Fruit fly (Drosophila melanogaster): ENCODE measurements around the gene Muc68D.

Gene Muc68D

DNA sequence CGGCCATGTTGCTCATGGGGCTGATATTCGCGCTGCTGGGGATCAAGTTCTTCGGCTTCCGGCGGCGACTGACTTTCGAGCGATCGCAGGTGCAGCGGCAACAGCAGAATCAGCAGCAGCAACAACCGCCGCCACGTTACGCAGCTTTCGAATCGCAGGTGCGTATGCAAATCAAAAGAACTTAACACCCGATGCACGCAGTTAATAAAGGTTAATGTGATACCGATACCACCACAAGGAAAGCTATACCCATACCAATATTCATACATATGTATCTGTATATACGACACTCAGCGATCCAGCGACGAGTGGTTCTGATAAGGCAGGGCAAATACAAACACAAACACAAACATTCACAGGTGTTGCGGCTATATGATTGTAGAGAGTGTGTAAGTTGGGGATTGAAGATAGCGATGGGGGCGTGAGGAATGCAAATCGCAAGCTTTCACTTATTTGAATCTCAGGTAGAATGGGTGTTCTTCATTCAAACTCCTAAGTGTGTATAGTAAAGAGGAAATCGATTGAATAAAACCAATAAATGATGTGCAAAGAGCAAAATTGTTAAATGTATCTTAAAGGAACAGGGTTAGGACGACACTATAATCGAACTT lies 5.5 kb upstream of the Muc68D start:
- TF ChIP-seq CG10631 (GFP tag; optimal IDR thresholded peaks at IDR 0.05) = no peak
- TF ChIP-seq vri (GFP tag; optimal IDR thresholded peaks at IDR 0.05) = peak; percentile 41
- peak; percentile 87 for TF ChIP-seq svp (GFP tag)

DNA sequence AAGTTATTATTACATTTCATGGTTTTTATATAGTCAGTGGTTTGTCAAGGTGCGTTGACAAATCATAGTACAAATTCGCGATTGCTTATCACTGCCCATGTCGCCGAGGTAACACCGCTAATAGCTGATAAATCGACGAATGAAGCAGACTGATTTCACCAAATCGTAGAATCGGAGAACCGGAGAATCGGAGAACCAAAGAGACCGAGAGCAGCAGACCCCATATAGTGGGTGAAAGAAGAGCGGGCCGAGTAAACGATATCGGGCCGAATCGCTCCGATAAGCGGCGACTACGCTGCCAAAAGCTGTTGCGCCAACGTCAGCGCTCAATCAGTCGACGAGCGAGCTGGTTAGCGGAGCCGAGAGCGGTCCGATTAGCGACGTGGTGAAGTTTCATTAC lies 4.8 kb upstream of the Muc68D start, which contains the start of gene CG14131:
TSS of gene CG14131 (plus strand) at position 343 of the 400 bp plus-strand sequence.
- TF ChIP-seq vri (GFP tag; optimal IDR thresholded peaks at IDR 0.05) = peak; percentile 78
- TF ChIP-seq CG3919 (GFP tag; optimal IDR thresholded peaks at IDR 0.05) = no peak
- no peak for TF ChIP-seq CG8632 (GFP tag; optimal IDR thresholded peaks at IDR 0.05)
- peak; percentile 17 for TF ChIP-seq Sox14 (GFP tag; optimal IDR thresholded peaks at IDR 0.05)
- no peak for TF ChIP-seq dac (GFP tag; optimal IDR thresholded peaks at IDR 0.05)

DNA sequence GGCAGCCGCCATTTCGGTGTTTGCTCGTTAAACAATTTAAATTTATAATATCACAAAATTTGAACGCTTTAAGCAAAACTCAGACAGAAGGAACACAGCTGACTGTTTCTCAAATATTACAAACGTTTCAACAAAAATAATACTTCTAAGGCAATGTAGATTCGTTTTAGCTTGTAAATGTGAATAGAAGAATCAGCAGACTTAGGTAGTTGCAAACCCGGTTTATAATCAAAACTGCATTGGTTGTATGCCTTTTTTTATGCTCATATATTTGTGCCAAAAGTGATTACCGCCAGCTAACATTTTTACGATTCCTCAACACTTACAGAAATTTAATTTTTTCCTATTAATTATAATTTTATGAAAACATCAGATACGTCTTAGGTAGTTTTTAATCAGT lies 2.4 kb upstream of the Muc68D start, which contains the start of gene Tim13:
TSS of gene Tim13 (minus strand) at position 101 of the 400 bp plus-strand sequence.
- no peak for TF ChIP-seq Eip75B (GFP tag; optimal IDR thresholded peaks at IDR 0.05)
- TF ChIP-seq fd85E (GFP tag; optimal IDR thresholded peaks at IDR 0.05) = no peak
- TF ChIP-seq CG9139 (GFP tag; optimal IDR thresholded peaks at IDR 0.05) = no peak
- no peak for TF ChIP-seq Hr39 (GFP tag; optimal IDR thresholded peaks at IDR 0.05)
- TF ChIP-seq CG8119 (GFP tag; IDR thresholded peaks at IDR 0.05) = no peak
- TF ChIP-seq fd59A (GFP tag; optimal IDR thresholded peaks at IDR 0.05) = no peak
- TF ChIP-seq cyc (GFP tag; optimal IDR thresholded peaks at IDR 0.05) = no peak
- no peak for TF ChIP-seq acj6 (GFP tag; optimal IDR thresholded peaks at IDR 0.05)
- no peak for TF ChIP-seq Sox14 (GFP tag; optimal IDR thresholded peaks at IDR 0.05)
- no peak for TF ChIP-seq dsx (GFP tag; optimal IDR thresholded peaks at IDR 0.05; ENCODE audit: poor library complexity, severe bottlenecking)
- no peak for TF ChIP-seq CG6854 (GFP tag; optimal IDR thresholded peaks at IDR 0.05)
- no peak for TF ChIP-seq CG6163 (GFP tag; IDR thresholded peaks at IDR 0.05)

DNA sequence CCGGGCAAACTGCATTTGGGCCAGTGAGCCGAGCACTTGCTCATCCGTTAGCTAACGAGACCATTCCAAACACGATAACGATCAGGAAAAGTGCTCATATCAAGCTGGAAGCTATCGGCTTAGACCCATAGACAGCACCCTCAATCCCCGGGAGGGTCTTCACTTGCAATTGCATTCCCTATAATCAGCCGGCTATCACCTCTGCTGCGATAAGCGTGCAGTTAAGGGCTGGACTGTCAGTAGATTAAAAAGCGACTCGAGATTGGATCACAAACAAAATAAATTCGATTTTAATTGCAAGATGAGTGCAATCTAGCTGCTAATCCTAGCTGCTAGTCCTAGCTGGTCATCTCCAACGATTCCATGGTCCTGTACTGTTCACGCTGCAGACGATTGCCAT lies 1.8 kb upstream of the Muc68D start:
- TF ChIP-seq CG4318 (GFP tag; optimal IDR thresholded peaks at IDR 0.05) (no peak), topi (GFP tag; optimal IDR thresholded peaks at IDR 0.05) (no peak), CG6163 (GFP tag; IDR thresholded peaks at IDR 0.05) (no peak), svp (GFP tag) (peak; percentile 77), CG3032 (tag; optimal IDR thresholded peaks at IDR 0.05) (no peak)

DNA sequence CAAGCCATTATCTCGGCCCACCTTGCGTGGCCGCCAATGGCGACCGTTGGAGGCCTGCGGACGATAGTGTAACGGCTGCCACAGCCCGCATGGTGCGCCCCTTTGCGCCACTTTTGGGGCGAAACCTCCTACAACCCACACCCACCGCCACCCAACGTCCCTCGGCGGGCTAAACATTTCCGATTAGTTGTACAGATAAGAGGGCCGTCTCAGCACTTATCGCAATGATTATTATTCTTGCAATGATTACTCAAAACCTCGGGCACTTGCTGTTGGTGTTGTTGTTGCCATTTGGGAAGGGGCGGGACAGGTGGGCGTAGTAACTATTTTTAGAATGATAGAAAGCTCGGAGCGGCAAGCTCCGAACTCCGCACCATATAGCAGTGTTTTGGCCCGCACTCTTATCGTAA lies 656 bp upstream of the Muc68D start:
- TF ChIP-seq vri (GFP tag; optimal IDR thresholded peaks at IDR 0.05) (peak; percentile 77), net (GFP tag; optimal IDR thresholded peaks at IDR 0.05) (no peak)

DNA sequence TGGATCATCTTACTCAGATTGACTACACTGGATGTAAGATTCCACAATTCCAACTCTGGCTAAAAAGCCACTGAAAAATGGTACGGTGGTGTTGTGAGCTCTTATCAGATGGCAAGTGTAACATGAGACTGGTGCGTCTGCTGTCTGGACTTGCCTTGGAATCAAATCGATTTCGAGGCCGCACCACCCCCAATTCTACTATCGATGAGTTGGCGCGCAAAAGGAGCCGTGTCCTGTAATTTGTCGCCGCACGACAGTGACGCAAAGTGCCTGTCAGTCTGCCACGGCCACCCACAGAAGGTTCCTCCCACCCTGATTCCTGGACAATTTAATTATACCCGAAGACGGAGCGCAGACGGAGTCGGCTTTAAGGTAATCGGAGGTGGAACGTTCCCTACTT lies 5.4 kb downstream of the Muc68D start:
- no peak for TF ChIP-seq CG8319 (GFP tag; optimal IDR thresholded peaks at IDR 0.05)
- no peak for TF ChIP-seq CG9139 (GFP tag; optimal IDR thresholded peaks at IDR 0.05)
- TF ChIP-seq CG6163 (GFP tag; IDR thresholded peaks at IDR 0.05) = no peak

DNA sequence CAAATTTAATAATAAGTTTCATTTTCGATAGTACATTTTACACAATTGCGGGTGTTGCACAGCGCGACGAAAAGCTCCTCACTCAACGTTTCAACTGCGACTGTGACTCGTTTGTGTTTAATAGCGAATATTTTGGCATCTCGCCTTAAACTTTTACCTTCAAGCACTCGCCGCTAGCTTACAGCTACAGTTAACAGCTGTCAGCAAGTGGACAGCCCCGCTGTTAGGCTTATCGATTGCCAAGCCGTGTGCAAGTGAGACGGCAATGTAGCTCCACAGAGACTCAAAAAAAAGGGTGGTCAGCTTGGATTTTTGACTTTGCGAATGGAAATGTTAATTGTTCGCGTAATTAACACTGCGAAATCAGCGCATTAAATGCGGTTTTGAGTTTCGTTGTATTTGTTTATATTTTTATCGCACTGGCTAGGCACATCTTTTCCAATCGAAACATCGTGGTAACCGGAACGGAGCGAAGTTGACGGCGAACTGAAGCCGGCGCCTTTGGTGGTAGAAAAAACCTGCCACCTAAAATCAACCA lies 6.2 kb downstream of the Muc68D start, which contains the start of gene loaf:
TSS of gene loaf (minus strand) at position 488 of the 538 bp plus-strand sequence.
- no peak for TF ChIP-seq Sox15 (GFP tag; optimal IDR thresholded peaks at IDR 0.05)
- peak; percentile 27 for TF ChIP-seq Eip78C (GFP tag)

DNA sequence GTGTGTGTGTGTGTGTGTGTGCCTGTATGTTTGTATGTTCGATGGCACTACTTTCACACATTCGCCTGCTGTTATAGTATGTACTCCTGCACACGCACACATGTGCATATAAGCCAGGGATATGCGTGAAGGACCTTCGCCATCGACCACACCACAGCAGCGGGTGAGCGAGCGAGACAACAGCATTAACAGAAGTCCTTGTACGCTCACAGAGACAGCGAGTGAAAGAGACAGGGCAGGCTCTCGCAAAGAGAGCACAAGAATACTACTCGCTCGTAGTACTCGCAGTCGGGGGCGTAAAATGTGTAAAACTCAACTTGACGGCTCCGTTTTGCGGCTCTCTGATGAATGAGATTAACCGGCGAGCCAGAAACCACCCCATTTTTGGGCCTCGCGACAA lies 7.0 kb downstream of the Muc68D start:
- TF ChIP-seq svp (GFP tag) (no peak), Blimp-1 (GFP tag; optimal IDR thresholded peaks at IDR 0.05) (no peak), acj6 (GFP tag; optimal IDR thresholded peaks at IDR 0.05) (no peak), CG7368 (GFP tag; optimal IDR thresholded peaks at IDR 0.05) (no peak), ss (GFP tag; optimal IDR thresholded peaks at IDR 0.05) (no peak), CG3919 (GFP tag; optimal IDR thresholded peaks at IDR 0.05) (no peak), CG11762 (GFP tag; optimal IDR thresholded peaks at IDR 0.05; ENCODE audit: insufficient read depth) (no peak), fkh (GFP tag; optimal IDR thresholded peaks at IDR 0.05) (no peak), CG9139 (GFP tag; optimal IDR thresholded peaks at IDR 0.05) (no peak), achi (GFP tag; optimal IDR thresholded peaks at IDR 0.05) (no peak), Sox102F (GFP tag; optimal IDR thresholded peaks at IDR 0.05) (no peak), CG8632 (GFP tag; optimal IDR thresholded peaks at IDR 0.05) (no peak), CG3032 (tag; optimal IDR thresholded peaks at IDR 0.05) (no peak), CG32006 (GFP tag; optimal IDR thresholded peaks at IDR 0.05) (no peak), Eip93F (GFP tag; optimal IDR thresholded peaks at IDR 0.05) (no peak), Met (GFP tag; optimal IDR thresholded peaks at IDR 0.05) (no peak)

Measured in whole organism, prepupa.